Fruit fly (Drosophila melanogaster): ENCODE results near the gene Nepl13.

Nepl13 gene

DNA sequence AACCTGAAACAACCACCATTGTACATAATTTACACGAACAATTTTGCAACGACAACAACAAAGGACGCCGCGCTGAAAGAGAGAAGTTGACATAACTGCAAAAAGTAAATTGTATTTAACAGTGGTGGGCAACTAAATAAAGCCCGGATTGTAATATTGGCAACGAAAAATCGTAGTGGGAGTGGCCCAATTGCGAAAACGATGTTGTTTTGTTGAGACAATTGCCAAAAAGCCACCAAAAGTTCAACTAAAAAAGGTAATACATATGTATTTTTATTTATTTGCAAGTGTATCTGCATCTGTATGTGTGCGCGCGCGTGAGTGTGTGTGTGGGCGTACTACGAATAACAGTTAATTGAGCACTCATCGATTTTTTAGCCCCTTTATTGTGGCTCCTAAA lies 9.8 kb downstream of the Nepl13 start:
- TF ChIP-seq rn (GFP tag; IDR thresholded peaks at IDR 0.05), result no peak
- peak; percentile 57 for TF ChIP-seq CG32121 (GFP tag; IDR thresholded peaks at IDR 0.05)
- peak; percentile 41 for TF ChIP-seq CG8159 (tag; optimal IDR thresholded peaks at IDR 0.05)
- TF ChIP-seq fd96Ca (GFP tag; IDR thresholded peaks at IDR 0.05), result peak; percentile 76
- peak; percentile 6 for TF ChIP-seq Snoo (tag; optimal IDR thresholded peaks at IDR 0.05)
- no peak for TF ChIP-seq D1 (tag; optimal IDR thresholded peaks at IDR 0.05)
- peak; percentile 54 for TF ChIP-seq Ets98B (GFP tag; IDR thresholded peaks at IDR 0.05)
- peak; percentile 5 for TF ChIP-seq Pif1A (GFP tag; optimal IDR thresholded peaks at IDR 0.05)
- TF ChIP-seq CG34367 (tag; optimal IDR thresholded peaks at IDR 0.05), result no peak
- no peak for TF ChIP-seq Pif1B (GFP tag; optimal IDR thresholded peaks at IDR 0.05)
- no peak for TF ChIP-seq CG13204 (GFP tag; optimal IDR thresholded peaks at IDR 0.05)
- peak; percentile 17 for TF ChIP-seq CG8301 (tag; optimal IDR thresholded peaks at IDR 0.05)
- no peak for TF ChIP-seq EcR (GFP tag; optimal IDR thresholded peaks at IDR 0.05)
- TF ChIP-seq CG9948 (tag; optimal IDR thresholded peaks at IDR 0.05), result no peak
- TF ChIP-seq CG15710 (tag; optimal IDR thresholded peaks at IDR 0.05), result no peak

DNA sequence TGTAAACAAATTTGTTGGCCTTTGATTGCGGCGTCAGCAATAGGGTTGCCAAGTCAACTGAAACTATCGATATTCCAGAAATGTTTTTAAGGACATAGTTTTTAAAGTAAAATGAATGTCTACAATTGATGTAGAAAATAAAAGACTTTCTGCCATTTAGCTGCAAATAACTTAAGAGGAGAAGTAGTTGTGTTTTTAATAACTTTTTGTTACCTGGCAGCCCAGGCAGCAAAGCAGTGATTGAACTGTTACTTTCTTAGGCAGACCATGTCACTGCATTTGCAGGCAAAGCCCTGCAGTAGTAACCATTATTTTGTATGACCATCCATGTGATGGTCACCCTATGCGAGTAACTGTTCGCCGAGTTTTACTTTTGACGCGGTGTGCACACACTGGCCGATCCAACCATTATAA lies 10.3 kb downstream of the Nepl13 start, which contains the start of the genes rumi, CG7029 and Usp12-46:
Gene rumi (minus strand): TSS at position 64 of the 414 bp plus-strand sequence.
Gene CG7029 (plus strand): TSS at position 368 of the 414 bp plus-strand sequence.
Gene Usp12-46 (plus strand): TSS at position 368 of the 414 bp plus-strand sequence.
- TF ChIP-seq fd96Ca (GFP tag; IDR thresholded peaks at IDR 0.05) (peak; percentile 78), CG34367 (tag; optimal IDR thresholded peaks at IDR 0.05) (peak; percentile 73), Pif1B (GFP tag; optimal IDR thresholded peaks at IDR 0.05) (no peak), D1 (tag; optimal IDR thresholded peaks at IDR 0.05) (no peak), CG15710 (tag; optimal IDR thresholded peaks at IDR 0.05) (peak; percentile 79), CG14655 (GFP tag; optimal IDR thresholded peaks at IDR 0.05) (no peak), CG13204 (GFP tag; optimal IDR thresholded peaks at IDR 0.05) (no peak), CG8301 (tag; optimal IDR thresholded peaks at IDR 0.05) (peak; percentile 70), CG17806 (tag; optimal IDR thresholded peaks at IDR 0.05) (peak; percentile 76), gl (tag; optimal IDR thresholded peaks at IDR 0.05) (peak; percentile 32), CG10348 (GFP tag; IDR thresholded peaks at IDR 0.05) (0 out of 2 replicates have a peak, but pooled peaks have one; percentile 17), Pif1A (GFP tag; optimal IDR thresholded peaks at IDR 0.05) (no peak), CG12605 (GFP tag; IDR thresholded peaks at IDR 0.05) (peak; percentile 56), EcR (GFP tag; optimal IDR thresholded peaks at IDR 0.05) (no peak), Snoo (tag; optimal IDR thresholded peaks at IDR 0.05) (peak; percentile 74), CG9948 (tag; optimal IDR thresholded peaks at IDR 0.05) (peak; percentile 57), CG8159 (tag; optimal IDR thresholded peaks at IDR 0.05) (peak; percentile 79), CG32121 (GFP tag; IDR thresholded peaks at IDR 0.05) (peak; percentile 73; the same call in 1 of the 2 replicates), Ets98B (GFP tag; IDR thresholded peaks at IDR 0.05) (peak; percentile 81), CG4496 (GFP tag; IDR thresholded peaks at IDR 0.05) (peak; percentile 89), rn (GFP tag; IDR thresholded peaks at IDR 0.05) (peak; percentile 31; the same call in 1 of the 2 replicates)

DNA sequence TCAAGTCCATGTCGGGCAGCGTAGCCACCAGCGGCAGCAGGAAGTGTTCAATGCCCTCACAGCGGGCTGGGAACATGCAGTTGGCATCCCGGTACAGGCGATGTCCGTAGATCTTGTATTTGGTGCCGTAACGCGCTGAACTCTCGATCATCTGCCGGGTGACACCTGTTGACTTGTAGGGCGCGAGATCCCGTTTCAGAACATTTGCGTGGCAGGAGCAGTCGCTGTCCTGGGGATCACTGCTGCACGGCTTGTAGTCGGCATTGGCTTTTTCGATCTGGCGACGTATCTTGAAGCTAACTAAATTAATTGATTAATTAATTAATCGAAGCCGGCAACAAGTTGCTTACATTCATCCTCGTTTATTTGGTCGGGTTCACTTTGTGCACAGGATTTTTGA lies 10.8 kb downstream of the Nepl13 start:
- TF ChIP-seq EcR (GFP tag; optimal IDR thresholded peaks at IDR 0.05) (no peak), CG8301 (tag; optimal IDR thresholded peaks at IDR 0.05) (no peak), Pif1B (GFP tag; optimal IDR thresholded peaks at IDR 0.05) (no peak), CG32121 (GFP tag; IDR thresholded peaks at IDR 0.05) (no peak), Pif1A (GFP tag; optimal IDR thresholded peaks at IDR 0.05) (no peak), CG17806 (tag; optimal IDR thresholded peaks at IDR 0.05) (no peak), CG9948 (tag; optimal IDR thresholded peaks at IDR 0.05) (no peak), gl (tag; optimal IDR thresholded peaks at IDR 0.05) (no peak), fd96Ca (GFP tag; IDR thresholded peaks at IDR 0.05) (no peak), D1 (tag; optimal IDR thresholded peaks at IDR 0.05) (no peak), CG15710 (tag; optimal IDR thresholded peaks at IDR 0.05) (no peak), rn (GFP tag; IDR thresholded peaks at IDR 0.05) (no peak), CG4496 (GFP tag; IDR thresholded peaks at IDR 0.05) (no peak), CG8159 (tag; optimal IDR thresholded peaks at IDR 0.05) (no peak), Snoo (tag; optimal IDR thresholded peaks at IDR 0.05) (no peak), CG10348 (GFP tag; IDR thresholded peaks at IDR 0.05) (no peak), Ets98B (GFP tag; IDR thresholded peaks at IDR 0.05) (no peak), CG12605 (GFP tag; IDR thresholded peaks at IDR 0.05) (no peak), CG14655 (GFP tag; optimal IDR thresholded peaks at IDR 0.05) (no peak)

DNA sequence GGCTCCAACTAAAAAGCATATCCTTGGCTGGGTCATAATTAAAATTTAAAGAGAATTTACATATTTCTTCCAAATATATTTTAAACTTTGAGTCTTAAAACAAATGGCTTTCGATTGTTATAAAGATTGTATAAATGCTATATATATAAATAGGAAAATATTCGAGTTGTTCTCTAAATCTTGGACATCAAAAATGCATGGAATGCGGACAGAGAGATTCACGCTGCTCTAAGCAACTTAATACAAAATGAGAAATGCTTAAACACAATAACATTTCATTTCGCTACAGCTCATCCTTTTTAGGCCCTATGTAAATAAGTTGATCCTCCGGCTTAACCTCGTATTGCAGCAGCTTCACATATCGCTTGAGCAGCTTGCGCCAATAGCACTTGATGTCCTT lies 11.9 kb downstream of the Nepl13 start, which contains the start of gene CG31139:
Gene CG31139 (minus strand): TSS at position 101 of the 400 bp plus-strand sequence.
- TF ChIP-seq CG8159 (tag; optimal IDR thresholded peaks at IDR 0.05) (no peak), CG4496 (GFP tag; IDR thresholded peaks at IDR 0.05) (no peak), Pif1B (GFP tag; optimal IDR thresholded peaks at IDR 0.05) (no peak), CG15710 (tag; optimal IDR thresholded peaks at IDR 0.05) (no peak), CG34367 (tag; optimal IDR thresholded peaks at IDR 0.05) (no peak), Ets98B (GFP tag; IDR thresholded peaks at IDR 0.05) (no peak), CG10348 (GFP tag; IDR thresholded peaks at IDR 0.05) (no peak), CG17806 (tag; optimal IDR thresholded peaks at IDR 0.05) (no peak), rn (GFP tag; IDR thresholded peaks at IDR 0.05) (no peak), gl (tag; optimal IDR thresholded peaks at IDR 0.05) (no peak), Pif1A (GFP tag; optimal IDR thresholded peaks at IDR 0.05) (no peak), EcR (GFP tag; optimal IDR thresholded peaks at IDR 0.05) (no peak), CG8301 (tag; optimal IDR thresholded peaks at IDR 0.05) (no peak), CG32121 (GFP tag; IDR thresholded peaks at IDR 0.05) (no peak), Snoo (tag; optimal IDR thresholded peaks at IDR 0.05) (no peak), CG12605 (GFP tag; IDR thresholded peaks at IDR 0.05) (no peak)

DNA sequence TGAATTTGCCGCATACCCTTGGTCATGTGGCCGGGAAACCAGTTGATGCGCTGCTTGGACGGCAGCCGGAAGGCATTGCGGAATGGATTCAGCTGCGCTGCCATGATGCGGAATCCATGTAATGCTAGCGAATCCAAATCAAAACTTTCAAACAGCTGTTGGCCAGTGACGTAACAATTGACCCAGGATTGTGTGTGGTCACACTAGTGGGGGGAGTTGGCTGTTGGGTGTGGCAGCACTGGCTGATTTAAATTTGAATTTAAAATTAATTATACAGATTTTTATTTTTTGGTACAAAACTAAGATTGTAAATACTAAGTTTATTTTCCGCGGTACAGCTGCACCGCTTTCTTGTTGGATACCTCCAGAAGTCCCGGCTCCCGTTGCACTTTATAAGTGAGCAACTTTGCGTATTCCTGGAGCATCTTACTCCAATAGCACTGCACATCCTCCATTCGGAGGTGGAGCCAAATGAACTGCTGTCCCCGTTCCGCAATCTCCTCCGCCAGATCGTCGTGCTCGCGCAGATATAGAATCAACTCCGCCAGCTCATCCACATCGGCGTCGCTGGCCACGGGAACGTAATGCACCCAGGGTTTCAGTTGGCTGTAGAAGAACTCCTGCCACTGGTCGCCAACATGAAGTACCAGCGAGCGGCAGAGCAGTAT lies 13.3 kb downstream of the Nepl13 start, which contains the start of gene CG17141:
Gene CG17141 (minus strand): TSS at position 177 of the 668 bp plus-strand sequence.
- TF ChIP-seq CG13204 (GFP tag; optimal IDR thresholded peaks at IDR 0.05), result no peak
- no peak for TF ChIP-seq Pif1B (GFP tag; optimal IDR thresholded peaks at IDR 0.05)
- TF ChIP-seq CG12605 (GFP tag; IDR thresholded peaks at IDR 0.05), result no peak
- no peak for TF ChIP-seq CG4496 (GFP tag; IDR thresholded peaks at IDR 0.05)
- no peak for TF ChIP-seq rn (GFP tag; IDR thresholded peaks at IDR 0.05)
- no peak for TF ChIP-seq CG8301 (tag; optimal IDR thresholded peaks at IDR 0.05)
- no peak for TF ChIP-seq Pif1A (GFP tag; optimal IDR thresholded peaks at IDR 0.05)
- TF ChIP-seq gl (tag; optimal IDR thresholded peaks at IDR 0.05), result no peak
- TF ChIP-seq EcR (GFP tag; optimal IDR thresholded peaks at IDR 0.05), result no peak
- TF ChIP-seq CG32121 (GFP tag; IDR thresholded peaks at IDR 0.05), result no peak
- no peak for TF ChIP-seq CG9948 (tag; optimal IDR thresholded peaks at IDR 0.05)
- TF ChIP-seq CG34367 (tag; optimal IDR thresholded peaks at IDR 0.05), result no peak
- no peak for TF ChIP-seq Snoo (tag; optimal IDR thresholded peaks at IDR 0.05)
- no peak for TF ChIP-seq CG10348 (GFP tag; IDR thresholded peaks at IDR 0.05)
- TF ChIP-seq Ets98B (GFP tag; IDR thresholded peaks at IDR 0.05), result no peak
- TF ChIP-seq fd96Ca (GFP tag; IDR thresholded peaks at IDR 0.05), result no peak

Measured in whole organism, pupa.